Fruit fly (Drosophila melanogaster) whole organism, embryonic: ENCODE data around the gene bab2.
A peak's percentile ranks its signal among the peaks of the same experiment; 100 is the strongest.

Source experiments
- ATbp ChIP-seq: fragments of 200-800 bp; sonication (Bioruptor generic); optimal IDR thresholded peaks from 2 replicates; lab custom pipeline; 2017; ENCODE audit warnings: missing biosample characterization, mild to moderate bottlenecking, missing genetic modification characterization, missing genetic modification reagents
- B-H1 ChIP-seq: fragments of 200-800 bp; sonication (Bioruptor generic); IDR thresholded peaks from 3 replicates; pipeline ENCODE4 v1.3.6; 2022; ENCODE audit warnings: missing biosample characterization, missing genetic modification characterization
- CG10274 ChIP-seq: fragments of 200-800 bp; sonication (Bioruptor generic); optimal IDR thresholded peaks from 3 replicates; lab custom pipeline; 2017; ENCODE audit warnings: missing biosample characterization, mild to moderate bottlenecking, missing genetic modification characterization
- CG10462 ChIP-seq: fragments of 200-800 bp; sonication (Bioruptor generic); optimal IDR thresholded peaks from 2 replicates; lab custom pipeline; 2016; ENCODE audit warnings: missing biosample characterization, missing genetic modification characterization
- CG12299 ChIP-seq: fragments of 200-800 bp; sonication (Bioruptor generic); optimal IDR thresholded peaks from 2 replicates; lab custom pipeline; 2018; ENCODE audit warnings: missing biosample characterization, mild to moderate bottlenecking, missing genetic modification characterization
- CG12769 ChIP-seq: fragments of 200-800 bp; sonication (Bioruptor generic); optimal IDR thresholded peaks from 2 replicates; lab custom pipeline; 2019; ENCODE audit warnings: missing biosample characterization, mild to moderate bottlenecking, missing genetic modification characterization, moderate library complexity
- CG15011 ChIP-seq: fragments of 200-800 bp; sonication (Bioruptor generic); optimal IDR thresholded peaks from 3 replicates; lab custom pipeline; 2018; ENCODE audit warnings: missing biosample characterization, mild to moderate bottlenecking, missing genetic modification characterization
- CG1602 ChIP-seq: fragments of 200-800 bp; sonication (Bioruptor generic); optimal IDR thresholded peaks from 3 replicates; lab custom pipeline; 2016; ENCODE audit warnings: missing biosample characterization, missing genetic modification characterization
- CG2678 ChIP-seq: fragments of 200-800 bp; sonication (Bioruptor generic); optimal IDR thresholded peaks from 3 replicates; lab custom pipeline; 2019; ENCODE audit warnings: missing biosample characterization, mild to moderate bottlenecking, missing genetic modification characterization, moderate library complexity
- CG2889 ChIP-seq: fragments of 200-800 bp; sonication (Bioruptor generic); IDR thresholded peaks from 3 replicates; pipeline ENCODE4 v1.3.6; 2022; ENCODE audit warnings: missing biosample characterization, missing genetic modification characterization
- CG31441 ChIP-seq: fragments of 200-800 bp; sonication (Bioruptor generic); IDR thresholded peaks from 2 replicates; pipeline ENCODE4 v1.3.6; 2022; ENCODE audit warnings: missing biosample characterization, missing genetic modification characterization
- CG32767 ChIP-seq: fragments of 200-800 bp; sonication (Bioruptor generic); IDR thresholded peaks from 2 replicates; pipeline ENCODE4 v1.3.6; 2022; ENCODE audit warnings: missing biosample characterization, missing genetic modification characterization
- CG43689 ChIP-seq: fragments of 200-800 bp; sonication (Bioruptor generic); IDR thresholded peaks from 2 replicates; pipeline ENCODE4 v1.3.6; 2022; ENCODE audit warnings: missing biosample characterization, missing genetic modification characterization
- CG6254 ChIP-seq: fragments of 200-800 bp; sonication (Bioruptor generic); optimal IDR thresholded peaks from 3 replicates; lab custom pipeline; 2017; ENCODE audit warnings: mild to moderate bottlenecking, missing biosample characterization, missing genetic modification reagents, missing genetic modification characterization
- CG6791 ChIP-seq: fragments of 200-800 bp; sonication (Bioruptor generic); IDR thresholded peaks from 3 replicates; pipeline ENCODE4 v1.3.6; 2022; ENCODE audit warnings: missing biosample characterization, missing genetic modification characterization; ENCODE audit not compliant: partially characterized antibody
- CG8290 ChIP-seq, 3 experiments: fragments of 200-800 bp; sonication (Bioruptor generic); optimal IDR thresholded peaks; 2 replicates each; lab custom pipeline; 2016 to 2019; ENCODE audit warnings: missing biosample characterization in 3 of 3, missing genetic modification characterization in 3 of 3, mild to moderate bottlenecking in 2 of 3, moderate library complexity in 1 of 3
- CG9215 ChIP-seq: fragments of 200-800 bp; sonication (Bioruptor generic); IDR thresholded peaks from 2 replicates; pipeline ENCODE4 v1.3.6; 2022; ENCODE audit warnings: missing biosample characterization, missing genetic modification characterization
- CG9932 ChIP-seq: fragments of 200-800 bp; sonication (Bioruptor generic); IDR thresholded peaks from 2 replicates; pipeline ENCODE4 v1.3.6; 2022; ENCODE audit warnings: missing biosample characterization, missing genetic modification characterization
- HHEX ChIP-seq: fragments of 200-800 bp; sonication (Bioruptor generic); optimal IDR thresholded peaks from 3 replicates; lab custom pipeline; 2017; ENCODE audit warnings: missing biosample characterization, mild to moderate bottlenecking, missing genetic modification characterization, missing genetic modification reagents
- HLH4C ChIP-seq: fragments of 200-800 bp; sonication (Bioruptor generic); IDR thresholded peaks from 3 replicates; pipeline ENCODE4 v1.3.6; 2022; ENCODE audit warnings: missing biosample characterization, missing genetic modification characterization; ENCODE audit not compliant: partially characterized antibody
- Hey ChIP-seq: fragments of 200-800 bp; sonication (Bioruptor generic); optimal IDR thresholded peaks from 3 replicates; lab custom pipeline; 2018; ENCODE audit warnings: missing biosample characterization, mild to moderate bottlenecking, missing genetic modification characterization
- MESR4 ChIP-seq: fragments of 200-800 bp; sonication (Bioruptor generic); optimal IDR thresholded peaks from 2 replicates; lab custom pipeline; 2018; ENCODE audit warnings: missing biosample characterization, mild to moderate bottlenecking, missing genetic modification characterization, moderate library complexity
- MTF-1 ChIP-seq: fragments of 200-800 bp; sonication (Bioruptor generic); optimal IDR thresholded peaks from 2 replicates; lab custom pipeline; 2018; ENCODE audit warnings: missing biosample characterization, mild to moderate bottlenecking, missing genetic modification characterization, borderline replicate concordance
- Max ChIP-seq: fragments of 200-800 bp; sonication (Bioruptor generic); optimal IDR thresholded peaks from 2 replicates; lab custom pipeline; 2016; ENCODE audit warnings: missing biosample characterization, mild to moderate bottlenecking, missing genetic modification characterization
- Rx ChIP-seq: fragments of 200-800 bp; sonication (Bioruptor generic); IDR thresholded peaks from 2 replicates; pipeline ENCODE4 v1.3.6; 2022; ENCODE audit warnings: missing biosample characterization, missing genetic modification characterization
- Sry-δ ChIP-seq: fragments of 200-800 bp; sonication (Bioruptor generic); optimal IDR thresholded peaks from 2 replicates; lab custom pipeline; 2016; ENCODE audit warnings: missing biosample characterization, missing genetic modification characterization
- Ssrp ChIP-seq: fragments of 200-800 bp; sonication (Bioruptor generic); optimal IDR thresholded peaks from 2 replicates; lab custom pipeline; 2018; ENCODE audit warnings: missing biosample characterization, mild to moderate bottlenecking, missing genetic modification characterization, moderate library complexity
- Xbp1 ChIP-seq: fragments of 200-800 bp; sonication (Bioruptor generic); optimal IDR thresholded peaks from 3 replicates; lab custom pipeline; 2016; ENCODE audit warnings: missing biosample characterization, mild to moderate bottlenecking, missing genetic modification characterization
- Xrp1 ChIP-seq: fragments of 200-800 bp; sonication (Bioruptor generic); IDR thresholded peaks from 2 replicates; pipeline ENCODE4 v1.3.6; 2022; ENCODE audit warnings: missing biosample characterization, missing genetic modification characterization
- bowl ChIP-seq: fragments of 200-800 bp; sonication (Bioruptor generic); IDR thresholded peaks from 2 replicates; pipeline ENCODE4 v1.3.6; 2022; ENCODE audit warnings: missing biosample characterization, missing genetic modification characterization
- dmrt11E ChIP-seq: fragments of 200-800 bp; sonication (Bioruptor generic); optimal IDR thresholded peaks from 3 replicates; lab custom pipeline; 2018; ENCODE audit warnings: missing biosample characterization, mild to moderate bottlenecking, missing genetic modification characterization, moderate library complexity
- dmrt99B ChIP-seq: fragments of 200-800 bp; sonication (Bioruptor generic); optimal IDR thresholded peaks from 2 replicates; lab custom pipeline; 2018; ENCODE audit warnings: missing biosample characterization, mild to moderate bottlenecking, missing genetic modification characterization, moderate library complexity
- ewg ChIP-seq: fragments of 200-800 bp; sonication (Bioruptor generic); optimal IDR thresholded peaks from 3 replicates; lab custom pipeline; 2017; ENCODE audit warnings: mild to moderate bottlenecking, missing biosample characterization, missing genetic modification reagents, missing genetic modification characterization
- inv ChIP-seq: fragments of 200-800 bp; sonication (Bioruptor generic); IDR thresholded peaks from 2 replicates; pipeline ENCODE4 v1.3.6; 2022; ENCODE audit warnings: missing biosample characterization, missing genetic modification characterization; ENCODE audit not compliant: partially characterized antibody
- kay ChIP-seq: fragments of 200-800 bp; sonication (Bioruptor generic); optimal IDR thresholded peaks from 2 replicates; lab custom pipeline; 2016; ENCODE audit warnings: missing biosample characterization, missing genetic modification characterization
- maf-S ChIP-seq: fragments of 200-800 bp; sonication (Bioruptor generic); optimal IDR thresholded peaks from 2 replicates; lab custom pipeline; 2016; ENCODE audit warnings: missing biosample characterization, missing genetic modification characterization
- mirr ChIP-seq: fragments of 200-800 bp; sonication (Bioruptor generic); optimal IDR thresholded peaks from 3 replicates; lab custom pipeline; 2018; ENCODE audit warnings: missing biosample characterization, mild to moderate bottlenecking, missing genetic modification characterization
- odd ChIP-seq: fragments of 200-800 bp; sonication (Bioruptor generic); optimal IDR thresholded peaks from 2 replicates; lab custom pipeline; 2017; ENCODE audit warnings: missing biosample characterization, mild to moderate bottlenecking, missing genetic modification characterization
- peb ChIP-seq: fragments of 200-800 bp; sonication (Bioruptor generic); IDR thresholded peaks from 2 replicates; pipeline ENCODE4 v1.3.6; 2022; ENCODE audit warnings: missing biosample characterization, missing genetic modification characterization
- psq ChIP-seq: fragments of 200-800 bp; sonication (Bioruptor generic); optimal IDR thresholded peaks from 2 replicates; lab custom pipeline; 2017; ENCODE audit warnings: missing biosample characterization, missing genetic modification characterization
- sens-2 ChIP-seq: fragments of 200-800 bp; sonication (Bioruptor generic); IDR thresholded peaks from 2 replicates; pipeline ENCODE4 v1.3.6; 2022; ENCODE audit warnings: missing biosample characterization, missing genetic modification characterization
- shn ChIP-seq: fragments of 200-800 bp; sonication (Bioruptor generic); optimal IDR thresholded peaks from 3 replicates; lab custom pipeline; 2016; ENCODE audit warnings: missing biosample characterization, missing genetic modification characterization
- so ChIP-seq: fragments of 200-800 bp; sonication (Bioruptor generic); IDR thresholded peaks from 3 replicates; pipeline ENCODE4 v1.3.6; 2022; ENCODE audit warnings: missing biosample characterization, missing genetic modification characterization
- stc ChIP-seq: fragments of 200-800 bp; sonication (Bioruptor generic); IDR thresholded peaks from 2 replicates; pipeline ENCODE4 v1.3.6; 2022; ENCODE audit warnings: missing biosample characterization, missing genetic modification characterization
- sug ChIP-seq: fragments of 200-800 bp; optimal IDR thresholded peaks from 2 replicates; lab custom pipeline; 2019; ENCODE audit warnings: missing biosample characterization, mild to moderate bottlenecking, missing genetic modification characterization, moderate library complexity
- tin ChIP-seq: fragments of 200-800 bp; sonication (Bioruptor generic); optimal IDR thresholded peaks from 3 replicates; lab custom pipeline; 2016; ENCODE audit warnings: missing biosample characterization, missing genetic modification characterization
- trh ChIP-seq: fragments of 200-800 bp; sonication (Bioruptor generic); optimal IDR thresholded peaks from 2 replicates; lab custom pipeline; 2016; ENCODE audit warnings: missing biosample characterization, missing genetic modification characterization
- vvl ChIP-seq: fragments of 200-800 bp; sonication (Bioruptor generic); IDR thresholded peaks from 2 replicates; pipeline ENCODE4 v1.3.6; 2022; ENCODE audit warnings: missing biosample characterization, missing genetic modification characterization

The bab2 gene

dm6 chr3L:1204674-1205547 is 27.8 kb upstream of the bab2 start, which contains the start of gene CG9119 (continued):
- 0 out of 2 replicates have a peak, but pooled peaks have one; percentile 13 for TF ChIP-seq peb (GFP tag; lab: Robert Waterston, UW)
- TF ChIP-seq shn = peak; percentile 75
- TF ChIP-seq Rx (GFP tag; lab: Robert Waterston, UW) = no peak
- TF ChIP-seq Ssrp (tag; lab: Kevin White, UChicago) = peak; percentile 59
- TF ChIP-seq so (GFP tag; lab: Robert Waterston, UW) = no peak
- no peak for TF ChIP-seq CG8290 (GFP tag; optimal IDR thresholded peaks at IDR 0.05; lab: Kevin White, UChicago)
- peak in 1 of 2 experiments; percentile 35 for TF ChIP-seq CG8290 (tag; optimal IDR thresholded peaks at IDR 0.05; lab: Kevin White, UChicago)
- peak; percentile 56; the same call in 1 of the 2 replicates for TF ChIP-seq CG9932 (GFP tag; lab: Robert Waterston, UW)
- TF ChIP-seq CG15011 = peak; percentile 66
- 0 out of 3 replicates have a peak, but pooled peaks have one; percentile 30 for TF ChIP-seq B-H1 (GFP tag; lab: Robert Waterston, UW)
- no peak for TF ChIP-seq MTF-1
- 0 out of 2 replicates have a peak, but pooled peaks have one; percentile 31 for TF ChIP-seq Xrp1 (GFP tag; lab: Robert Waterston, UW)
- peak; percentile 67 for TF ChIP-seq odd (GFP tag; lab: Kevin White, UChicago)
- TF ChIP-seq ewg (GFP tag; lab: Kevin White, UChicago) = peak; percentile 38
- TF ChIP-seq dmrt99B (tag; lab: Kevin White, UChicago) = peak; percentile 75
- TF ChIP-seq sug = peak; percentile 83
- no peak for TF ChIP-seq CG43689 (GFP tag; lab: Robert Waterston, UW)
- peak; percentile 85 for TF ChIP-seq CG2678 (tag; lab: Kevin White, UChicago)
- peak; percentile 16 for TF ChIP-seq dmrt11E (tag; lab: Kevin White, UChicago)
- TF ChIP-seq CG6791 (GFP tag; lab: Robert Waterston, UW) = no peak
- peak; percentile 59 for TF ChIP-seq Xbp1
- TF ChIP-seq CG10462 (GFP tag; lab: Kevin White, UChicago) = no peak
- TF ChIP-seq Max (GFP tag; lab: Kevin White, UChicago) = no peak
- no peak for TF ChIP-seq psq (GFP tag; lab: Kevin White, UChicago)
- TF ChIP-seq CG10274 (GFP tag; lab: Kevin White, UChicago) = peak; percentile 55
- peak; percentile 63 for TF ChIP-seq CG12769
- TF ChIP-seq HLH4C (GFP tag; lab: Robert Waterston, UW) = no peak
- peak; percentile 29 for TF ChIP-seq CG12299
- TF ChIP-seq MESR4 (GFP tag; lab: Kevin White, UChicago) = no peak
- no peak for TF ChIP-seq Hey
- peak; percentile 61; the same call in 1 of the 2 replicates for TF ChIP-seq CG31441 (GFP tag; lab: Robert Waterston, UW)
- TF ChIP-seq bowl = no peak
- peak; percentile 88 for TF ChIP-seq CG6254 (GFP tag; lab: Kevin White, UChicago)
- TF ChIP-seq CG32767 (GFP tag; lab: Robert Waterston, UW) = peak; percentile 45; the same call in 1 of the 2 replicates
- no peak for TF ChIP-seq trh (GFP tag; lab: Kevin White, UChicago)
- no peak for TF ChIP-seq mirr
- peak; percentile 36 for TF ChIP-seq CG1602 (GFP tag; lab: Kevin White, UChicago)
- TF ChIP-seq kay (GFP tag; lab: Kevin White, UChicago) = no peak
- no peak for TF ChIP-seq maf-S (GFP tag; lab: Kevin White, UChicago)
- no peak for TF ChIP-seq stc (GFP tag; lab: Robert Waterston, UW)
- no peak for TF ChIP-seq sens-2 (GFP tag; lab: Robert Waterston, UW)
- TF ChIP-seq tin (GFP tag; lab: Kevin White, UChicago) = peak; percentile 13
- TF ChIP-seq Sry-δ = peak; percentile 24
- peak; percentile 75 for TF ChIP-seq HHEX (GFP tag; lab: Kevin White, UChicago)
- peak; percentile 77 for TF ChIP-seq vvl (GFP tag; lab: Robert Waterston, UW)
- TF ChIP-seq CG2889 (GFP tag; lab: Robert Waterston, UW) = 0 out of 3 replicates have a peak, but pooled peaks have one; percentile 24
- TF ChIP-seq CG9215 (GFP tag; lab: Robert Waterston, UW) = peak; percentile 63
- TF ChIP-seq inv (GFP tag; lab: Robert Waterston, UW) = no peak
- peak; percentile 35 for TF ChIP-seq ATbp (GFP tag; lab: Kevin White, UChicago)
